Worm (Caenorhabditis elegans) whole organism, early embryonic: ENCODE data around the gene T04B2.8.

Experiments
- ama-1 ChIP-seq: fragments of 150-350 bp; optimal IDR thresholded peaks from 2 replicates; lab custom pipeline; 2014
- ceh-13 ChIP-seq: fragments of 200-800 bp; sonication (Bioruptor generic); optimal IDR thresholded peaks from 2 replicates; lab custom pipeline; 2018; ENCODE audit warnings: mild to moderate bottlenecking, missing genetic modification characterization, missing compliant biosample characterization
- ceh-36 ChIP-seq: sonication (generic microtip); optimal IDR thresholded peaks from 2 replicates; lab custom pipeline; 2016; ENCODE audit warnings: missing genetic modification characterization, inconsistent platforms, missing compliant biosample characterization
- flt-1 ChIP-seq: fragments of 200-800 bp; sonication (Bioruptor generic); IDR thresholded peaks from 2 replicates; pipeline ENCODE4 v1.3.6; 2022; ENCODE audit warnings: missing genetic modification characterization, missing compliant biosample characterization
- hmg-4 ChIP-seq: fragments of 200-800 bp; sonication (Bioruptor generic); optimal IDR thresholded peaks from 2 replicates; lab custom pipeline; 2018; ENCODE audit warnings: mild to moderate bottlenecking, missing genetic modification characterization, missing compliant biosample characterization
- scrt-1 ChIP-seq: fragments of 200-800 bp; sonication (Bioruptor generic); IDR thresholded peaks from 2 replicates; pipeline ENCODE4 v1.3.6; 2022; ENCODE audit warnings: missing genetic modification characterization, missing compliant biosample characterization
- tbx-37 ChIP-seq: fragments of 200-800 bp; sonication (Bioruptor generic); conservative IDR thresholded peaks from 2 replicates; pipeline ENCODE4 v1.3.6; 2022; ENCODE audit warnings: missing genetic modification reagents, missing genetic modification characterization, missing compliant biosample characterization
- tra-4 ChIP-seq: sonication (generic microtip); optimal IDR thresholded peaks from 2 replicates; lab custom pipeline; 2017; ENCODE audit warnings: missing genetic modification characterization, missing compliant biosample characterization

- TF ChIP-seq ama-1 (lab: Kevin White, UChicago) (no peak), hmg-4 (GFP tag; lab: Kevin White, UChicago) (no peak), tbx-37 (GFP tag; lab: Robert Waterston, UW) (no peak), ceh-13 (GFP tag; lab: Kevin White, UChicago) (no peak), scrt-1 (no peak), ceh-36 (no peak), flt-1 (GFP tag; lab: Robert Waterston, UW) (no peak), tra-4 (tag; lab: Kevin White, UChicago) (no peak)
These were observed 16.6 kb upstream of the T04B2.8 start, which contains the start of gene cwn-2 for ce11 chrIV:10067541-10067940.
